Worm (Caenorhabditis elegans): ENCODE measurements around the gene ssp-35.

- TF ChIP-seq zim-3 (tag; optimal IDR thresholded peaks at IDR 0.05) (no peak), atf-7 (tag; optimal IDR thresholded peaks at IDR 0.05) (peak; percentile 51), hmg-1.2 (GFP tag; IDR thresholded peaks at IDR 0.05) (no peak), ztf-25 (GFP tag; IDR thresholded peaks at IDR 0.05) (no peak)
Observed at ce11 chrV:12301985-12302591, 38.5 kb upstream of the ssp-35 start, which contains the start of the genes frm-7 and F55C5.17.
